Worm (Caenorhabditis elegans): ENCODE results near the gene Y54F10AM.15.

Gene Y54F10AM.15

DNA sequence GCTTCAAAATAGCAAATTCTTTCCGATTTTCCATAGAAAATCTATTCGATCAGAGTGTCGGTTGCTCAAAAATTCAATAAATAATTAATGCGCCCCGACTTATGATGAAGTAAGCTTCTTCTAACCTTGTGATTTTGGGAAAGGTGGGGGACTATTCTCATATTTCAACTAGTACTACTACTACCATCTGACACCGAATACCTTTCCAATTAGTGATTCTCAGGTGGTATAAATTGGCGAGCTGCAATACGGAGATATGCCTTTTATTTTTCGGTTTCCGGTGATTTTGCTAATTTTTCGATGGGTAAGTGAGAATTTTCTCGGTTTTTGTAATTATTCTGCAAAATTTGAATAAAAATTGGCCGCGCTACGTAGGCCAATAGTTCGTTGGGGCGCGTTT lies 32.9 kb upstream of the Y54F10AM.15 start, which contains the start of gene nhr-239:
Gene nhr-239 (plus strand): TSS at position 301 of the 400 bp plus-strand sequence.
- TF ChIP-seq elt-1 (tag; optimal IDR thresholded peaks at IDR 0.05; ENCODE audit: borderline replicate concordance, insufficient read depth) (no peak), ceh-43 (GFP tag; optimal IDR thresholded peaks at IDR 0.05) (no peak), blmp-1 (tag; optimal IDR thresholded peaks at IDR 0.05) (no peak), nhr-76 (tag; optimal IDR thresholded peaks at IDR 0.05) (no peak), unc-62 (GFP tag; optimal IDR thresholded peaks at IDR 0.05) (no peak), drap-1 (GFP tag; optimal IDR thresholded peaks at IDR 0.05) (no peak), ceh-39 (tag; optimal IDR thresholded peaks at IDR 0.05) (no peak), nhr-28 (tag; optimal IDR thresholded peaks at IDR 0.05) (no peak), mls-2 (tag; optimal IDR thresholded peaks at IDR 0.05) (no peak)

DNA sequence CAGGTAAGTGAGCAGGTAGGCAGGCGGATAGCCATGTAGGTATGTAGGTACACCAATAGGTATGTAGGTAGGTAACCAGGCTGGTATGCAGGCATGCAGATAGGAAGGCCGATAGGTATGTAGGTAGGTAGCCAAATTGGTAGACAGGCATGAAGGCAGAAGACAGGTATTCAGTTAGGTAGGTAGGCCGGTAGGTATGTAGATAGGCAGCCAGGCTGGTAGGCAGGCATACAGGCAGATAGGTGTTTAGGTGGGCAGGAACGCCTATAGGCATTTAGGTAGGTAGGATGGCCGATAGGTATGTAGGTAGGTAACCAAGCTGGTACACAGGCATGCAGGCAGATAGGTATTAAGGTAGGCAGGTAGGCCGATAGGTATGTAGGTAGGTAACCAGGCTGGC lies 32.3 kb upstream of the Y54F10AM.15 start:
- TF ChIP-seq ztf-11 (tag; optimal IDR thresholded peaks at IDR 0.05) (no peak), sptf-1 (tag; optimal IDR thresholded peaks at IDR 0.05) (peak; percentile 51)

DNA sequence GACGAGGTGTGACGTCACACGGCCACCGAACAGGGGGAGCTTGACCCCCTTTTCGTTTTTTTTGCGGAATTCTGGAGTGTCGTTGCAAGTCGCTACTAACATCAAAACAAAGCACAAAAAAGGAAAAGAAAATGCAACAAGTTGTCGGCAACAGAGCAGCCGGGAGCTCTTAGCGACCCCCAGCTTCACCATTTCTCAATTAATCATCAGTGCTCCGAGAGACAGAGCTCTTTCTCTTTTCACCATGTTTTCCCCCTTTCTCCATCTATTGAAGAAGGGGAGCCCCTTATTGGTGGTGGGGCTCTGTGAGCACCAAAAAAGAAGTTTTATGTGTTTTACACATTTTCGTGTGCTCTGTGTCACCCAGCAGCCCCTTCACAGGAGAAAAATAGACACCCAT lies 25.1 kb upstream of the Y54F10AM.15 start:
- TF ChIP-seq mab-5 (tag; optimal IDR thresholded peaks at IDR 0.05) (no peak), elt-1 (tag; optimal IDR thresholded peaks at IDR 0.05; ENCODE audit: borderline replicate concordance, insufficient read depth) (no peak), snpc-4 (tag; optimal IDR thresholded peaks at IDR 0.05) (no peak), elt-3 (tag; optimal IDR thresholded peaks at IDR 0.05) (no peak), drap-1 (GFP tag; optimal IDR thresholded peaks at IDR 0.05) (no peak), hlh-1 (tag; optimal IDR thresholded peaks at IDR 0.05) (no peak), tbx-8 (GFP tag; optimal IDR thresholded peaks at IDR 0.05) (no peak), nhr-2 (tag; optimal IDR thresholded peaks at IDR 0.05) (no peak), unc-62 (GFP tag; optimal IDR thresholded peaks at IDR 0.05) (no peak), blmp-1 (tag; optimal IDR thresholded peaks at IDR 0.05) (no peak), lin-13 (tag; optimal IDR thresholded peaks at IDR 0.05) (no peak), bed-3 (GFP tag; optimal IDR thresholded peaks at IDR 0.05) (no peak)

DNA sequence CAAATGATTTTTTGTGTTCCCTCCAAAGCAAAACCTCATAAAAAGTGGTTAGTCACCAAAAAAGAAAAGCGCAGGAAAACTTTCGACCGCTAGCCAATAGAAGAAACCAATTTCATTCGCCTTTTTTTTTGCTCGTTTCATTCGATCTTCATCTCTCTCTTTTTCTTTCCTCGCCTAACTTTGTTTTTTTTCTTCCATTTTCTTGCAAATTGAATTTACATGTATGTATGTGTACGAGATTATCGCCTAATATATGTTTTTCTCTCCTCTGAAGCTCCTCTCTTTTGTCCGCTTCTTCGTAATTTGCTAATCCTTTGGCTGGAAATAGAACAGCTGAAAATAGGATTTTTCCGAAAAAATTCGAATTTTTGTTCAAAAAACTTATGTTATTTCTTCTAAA lies 23.9 kb upstream of the Y54F10AM.15 start:
- TF ChIP-seq lsy-2 (tag; optimal IDR thresholded peaks at IDR 0.05) (no peak), lin-13 (tag; optimal IDR thresholded peaks at IDR 0.05) (no peak), nhr-237 (tag; optimal IDR thresholded peaks at IDR 0.05) (no peak), ces-1 (GFP tag; optimal IDR thresholded peaks at IDR 0.05) (peak; percentile 93), nhr-12 (tag; optimal IDR thresholded peaks at IDR 0.05) (no peak)

DNA sequence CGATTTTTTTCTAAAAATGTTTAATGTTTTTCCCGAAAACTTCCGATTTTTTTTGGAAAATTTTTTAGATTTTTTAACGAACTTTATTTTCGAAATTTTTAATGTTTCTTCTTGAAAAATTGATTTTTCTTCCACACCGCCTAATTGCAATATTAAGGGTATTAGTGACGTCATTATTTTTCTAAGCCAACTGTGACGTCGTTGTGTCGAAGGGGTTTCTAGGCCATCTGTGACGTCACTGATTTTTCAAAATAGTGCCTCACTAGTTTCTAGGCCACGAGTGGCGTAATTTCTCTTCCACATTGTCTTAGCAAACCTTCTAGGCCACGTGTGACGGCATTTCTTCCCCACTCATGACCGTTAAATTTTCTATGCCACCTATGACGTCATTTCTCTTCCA lies 23.5 kb upstream of the Y54F10AM.15 start:
- TF ChIP-seq unc-62 (GFP tag; optimal IDR thresholded peaks at IDR 0.05) (no peak), zip-8 (tag; optimal IDR thresholded peaks at IDR 0.05) (peak; percentile 94), flh-1 (GFP tag; optimal IDR thresholded peaks at IDR 0.05) (no peak)

DNA sequence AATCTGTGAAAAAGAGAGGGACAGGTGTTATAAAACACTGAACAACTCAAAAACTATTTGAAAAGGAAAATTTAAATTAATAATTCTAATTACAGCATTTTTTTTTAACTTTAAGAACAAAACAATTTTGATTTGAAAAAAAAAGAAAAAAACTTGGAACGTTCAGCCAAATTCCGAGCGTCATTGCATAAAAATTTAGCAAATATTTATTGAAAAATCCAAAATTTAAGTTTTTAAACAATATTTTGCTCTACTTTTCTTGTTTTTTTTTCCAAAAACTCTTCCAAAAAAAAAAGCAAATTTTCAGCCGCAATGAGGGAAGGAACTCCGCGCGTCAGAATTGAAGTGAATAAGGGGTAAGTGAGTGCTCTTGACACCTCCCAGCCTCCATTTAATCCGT lies 21.1 kb upstream of the Y54F10AM.15 start, which contains the start of gene feh-1:
Gene feh-1 (plus strand): TSS at position 301 of the 400 bp plus-strand sequence.
- TF ChIP-seq tbx-8 (GFP tag; optimal IDR thresholded peaks at IDR 0.05), result no peak
- no peak for TF ChIP-seq nhr-28 (tag; optimal IDR thresholded peaks at IDR 0.05)
- no peak for TF ChIP-seq flh-1 (GFP tag; optimal IDR thresholded peaks at IDR 0.05)
- TF ChIP-seq cnd-1 (tag; optimal IDR thresholded peaks at IDR 0.05), result no peak
- TF ChIP-seq mls-2 (tag; optimal IDR thresholded peaks at IDR 0.05), result no peak
- no peak for TF ChIP-seq pha-4 (tag; optimal IDR thresholded peaks at IDR 0.05)
- TF ChIP-seq nhr-76 (tag; optimal IDR thresholded peaks at IDR 0.05), result no peak
- no peak for TF ChIP-seq nhr-237 (tag; optimal IDR thresholded peaks at IDR 0.05)
- no peak for TF ChIP-seq mep-1 (tag; optimal IDR thresholded peaks at IDR 0.05)
- no peak for TF ChIP-seq blmp-1 (tag; optimal IDR thresholded peaks at IDR 0.05)
- no peak for TF ChIP-seq hlh-1 (tag; optimal IDR thresholded peaks at IDR 0.05)
- no peak for TF ChIP-seq ztf-11 (tag; optimal IDR thresholded peaks at IDR 0.05)
- no peak for TF ChIP-seq elt-3 (tag; optimal IDR thresholded peaks at IDR 0.05)
- TF ChIP-seq sptf-1 (tag; optimal IDR thresholded peaks at IDR 0.05), result no peak
- TF ChIP-seq ceh-39 (tag; optimal IDR thresholded peaks at IDR 0.05), result no peak
- no peak for TF ChIP-seq M03D4.4 (tag; optimal IDR thresholded peaks at IDR 0.05)

DNA sequence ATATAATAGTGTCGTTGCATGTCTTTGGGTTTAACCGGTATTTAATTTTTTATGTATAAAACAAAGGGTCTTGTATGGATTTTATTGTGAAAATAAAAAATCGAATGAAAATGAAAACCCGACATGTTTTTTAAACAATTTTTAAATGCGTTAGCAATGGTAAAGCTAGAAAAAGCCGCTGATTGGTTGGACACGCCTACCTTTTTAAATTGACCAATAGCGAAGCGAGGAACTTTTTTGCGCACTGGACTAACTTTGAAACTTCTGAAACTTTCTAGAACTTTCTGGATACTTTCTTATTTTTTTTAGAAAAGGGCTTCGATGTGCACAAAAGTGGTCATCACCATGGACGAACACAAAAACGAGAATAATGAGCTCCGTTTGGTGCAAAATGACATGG lies 17.8 kb upstream of the Y54F10AM.15 start:
- TF ChIP-seq lsy-2 (tag; optimal IDR thresholded peaks at IDR 0.05), result no peak
- TF ChIP-seq pha-4 (tag; optimal IDR thresholded peaks at IDR 0.05), result no peak
- no peak for TF ChIP-seq tbx-8 (GFP tag; optimal IDR thresholded peaks at IDR 0.05)
- TF ChIP-seq elt-3 (tag; optimal IDR thresholded peaks at IDR 0.05), result no peak
- TF ChIP-seq ceh-39 (tag; optimal IDR thresholded peaks at IDR 0.05), result no peak
- TF ChIP-seq bed-3 (GFP tag; optimal IDR thresholded peaks at IDR 0.05), result no peak
- TF ChIP-seq M03D4.4 (tag; optimal IDR thresholded peaks at IDR 0.05), result no peak
- TF ChIP-seq hlh-1 (tag; optimal IDR thresholded peaks at IDR 0.05), result no peak
- no peak for TF ChIP-seq nhr-12 (tag; optimal IDR thresholded peaks at IDR 0.05)
- TF ChIP-seq ces-1 (GFP tag; optimal IDR thresholded peaks at IDR 0.05), result no peak
- TF ChIP-seq ztf-11 (tag; optimal IDR thresholded peaks at IDR 0.05), result no peak
- TF ChIP-seq nhr-237 (tag; optimal IDR thresholded peaks at IDR 0.05), result no peak
- no peak for TF ChIP-seq nhr-28 (tag; optimal IDR thresholded peaks at IDR 0.05)
- no peak for TF ChIP-seq mab-5 (tag; optimal IDR thresholded peaks at IDR 0.05)
